Worm (Caenorhabditis elegans) whole organism, L3 larva: ENCODE measurements around the gene F59F5.7.

Experiments used
- ama-1 ChIP-seq: fragments of 150-350 bp; optimal IDR thresholded peaks from 2 replicates; lab custom pipeline; 2018
- nfya-1 ChIP-seq: sonication (generic microtip); optimal IDR thresholded peaks from 2 replicates; lab custom pipeline; 2017; ENCODE audit warnings: missing genetic modification characterization, mild to moderate bottlenecking, missing compliant biosample characterization, antibody characterized with exemption, moderate library complexity; ENCODE audit not compliant: insufficient read depth
- nhr-237 ChIP-seq: fragments of 150-350 bp; optimal IDR thresholded peaks from 2 replicates; lab custom pipeline; 2014; ENCODE audit warnings: missing biosample characterization, missing genetic modification characterization
- ztf-11 ChIP-seq: fragments of 150-350 bp; optimal IDR thresholded peaks from 2 replicates; lab custom pipeline; 2014; ENCODE audit warnings: missing biosample characterization, missing genetic modification characterization

DNA sequence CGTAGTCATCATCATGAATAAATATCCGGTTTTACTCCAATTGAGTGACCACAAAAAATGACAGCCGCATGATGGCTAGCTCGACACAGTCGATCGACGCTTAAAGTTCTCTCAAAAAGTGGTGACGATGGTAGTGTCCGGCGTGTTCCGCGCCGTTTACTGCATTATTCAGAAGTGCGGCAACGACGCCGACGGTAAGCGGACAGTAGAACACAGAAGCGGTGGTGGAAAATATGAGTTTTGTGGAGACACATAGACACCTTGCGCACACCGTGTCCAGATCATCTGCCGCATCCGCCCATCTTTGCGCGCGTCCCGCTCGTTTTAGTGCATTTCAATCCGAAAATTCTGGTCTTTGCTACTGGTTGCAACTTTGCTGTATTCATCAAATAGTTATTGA is at the start of gene F59F5.7:
- TF ChIP-seq ama-1 (lab: Kevin White, UChicago), result no peak
- TF ChIP-seq nhr-237 (tag; lab: Kevin White, UChicago), result no peak
- TF ChIP-seq nfya-1 (tag; lab: Kevin White, UChicago), result no peak
- TF ChIP-seq ztf-11 (tag; lab: Kevin White, UChicago), result no peak
